Fruit fly (Drosophila melanogaster) whole organism, embryonic: Measurements from ENCODE around the gene CG33090.

Experiments
- Aef1 ChIP-seq: fragments of 200-800 bp; sonication (Bioruptor generic); IDR thresholded peaks from 3 replicates; pipeline ENCODE4 v1.3.6; 2022; ENCODE audit warnings: missing biosample characterization, missing genetic modification characterization
- Asciz ChIP-seq: fragments of 200-800 bp; sonication (Bioruptor generic); optimal IDR thresholded peaks from 2 replicates; lab custom pipeline; 2017; ENCODE audit warnings: missing biosample characterization, mild to moderate bottlenecking, missing genetic modification characterization, missing genetic modification reagents
- CG11093 ChIP-seq: fragments of 200-800 bp; sonication (Bioruptor generic); IDR thresholded peaks from 3 replicates; pipeline ENCODE4 v1.3.6; 2022; ENCODE audit warnings: missing biosample characterization, missing genetic modification characterization
- CG11247 ChIP-seq: fragments of 200-800 bp; sonication (Bioruptor generic); IDR thresholded peaks from 2 replicates; pipeline ENCODE4 v1.3.6; 2022; ENCODE audit warnings: missing biosample characterization, missing genetic modification characterization
- CG11695 ChIP-seq: fragments of 200-800 bp; sonication (Bioruptor generic); IDR thresholded peaks from 3 replicates; pipeline ENCODE4 v1.3.6; 2022; ENCODE audit warnings: missing biosample characterization, missing genetic modification characterization
- CG13775 ChIP-seq: fragments of 200-800 bp; sonication (Bioruptor generic); optimal IDR thresholded peaks from 3 replicates; lab custom pipeline; 2017; ENCODE audit warnings: missing biosample characterization, mild to moderate bottlenecking, missing genetic modification characterization
- CG14667 ChIP-seq: fragments of 200-800 bp; sonication (Bioruptor generic); IDR thresholded peaks from 2 replicates; pipeline ENCODE4 v1.3.6; 2022; ENCODE audit warnings: missing biosample characterization, missing genetic modification characterization
- CG14965 ChIP-seq: fragments of 200-800 bp; sonication (Bioruptor generic); optimal IDR thresholded peaks from 2 replicates; lab custom pipeline; 2016; ENCODE audit warnings: missing biosample characterization, missing genetic modification characterization, borderline replicate concordance
- CG15011 ChIP-seq: fragments of 200-800 bp; sonication (Bioruptor generic); optimal IDR thresholded peaks from 3 replicates; lab custom pipeline; 2018; ENCODE audit warnings: missing biosample characterization, mild to moderate bottlenecking, missing genetic modification characterization
- CG18764 ChIP-seq: fragments of 200-800 bp; sonication (Bioruptor generic); optimal IDR thresholded peaks from 3 replicates; lab custom pipeline; 2016; ENCODE audit warnings: missing biosample characterization, missing genetic modification characterization
- CG30403 ChIP-seq: fragments of 200-800 bp; sonication (Bioruptor generic); optimal IDR thresholded peaks from 3 replicates; lab custom pipeline; 2016; ENCODE audit warnings: missing biosample characterization, missing genetic modification characterization
- CG3407 ChIP-seq: fragments of 200-800 bp; sonication (Bioruptor generic); optimal IDR thresholded peaks from 2 replicates; lab custom pipeline; 2018; ENCODE audit warnings: missing biosample characterization, mild to moderate bottlenecking, missing genetic modification characterization
- CG34422 ChIP-seq: fragments of 200-800 bp; sonication (Bioruptor generic); IDR thresholded peaks from 3 replicates; pipeline ENCODE4 v1.3.6; 2022; ENCODE audit warnings: missing biosample characterization, missing genetic modification characterization
- CG3726 ChIP-seq: fragments of 200-800 bp; sonication (Bioruptor generic); IDR thresholded peaks from 3 replicates; pipeline ENCODE4, ENCODE4 v1.3.6; 2022; ENCODE audit warnings: missing biosample characterization, missing genetic modification characterization
- CG4617 ChIP-seq: fragments of 200-800 bp; sonication (Bioruptor generic); optimal IDR thresholded peaks from 3 replicates; lab custom pipeline; 2016; ENCODE audit warnings: missing biosample characterization, missing genetic modification characterization, borderline replicate concordance
- CG4854 ChIP-seq: fragments of 200-800 bp; sonication (Bioruptor generic); optimal IDR thresholded peaks from 2 replicates; lab custom pipeline; 2016; ENCODE audit warnings: missing biosample characterization, missing genetic modification characterization, inconsistent platforms
- Chrac-16 ChIP-seq: fragments of 200-800 bp; sonication (Bioruptor generic); optimal IDR thresholded peaks from 3 replicates; lab custom pipeline; 2016; ENCODE audit warnings: missing biosample characterization, missing genetic modification characterization
- Deaf1 ChIP-seq: fragments of 200-800 bp; optimal IDR thresholded peaks from 3 replicates; lab custom pipeline; 2019; ENCODE audit warnings: missing biosample characterization, mild to moderate bottlenecking, missing genetic modification characterization, moderate library complexity
- Dip3 ChIP-seq: fragments of 200-800 bp; sonication (Bioruptor generic); optimal IDR thresholded peaks from 3 replicates; lab custom pipeline; 2016; ENCODE audit warnings: missing biosample characterization, missing genetic modification characterization
- Doc3 ChIP-seq: fragments of 200-800 bp; sonication (Bioruptor generic); IDR thresholded peaks from 3 replicates; pipeline ENCODE4 v1.3.6; 2022; ENCODE audit warnings: missing biosample characterization, missing genetic modification characterization; ENCODE audit not compliant: partially characterized antibody
- ERR ChIP-seq: fragments of 200-800 bp; sonication (Bioruptor generic); optimal IDR thresholded peaks from 2 replicates; lab custom pipeline; 2016; ENCODE audit warnings: missing biosample characterization, missing genetic modification characterization
- H2.0 ChIP-seq: fragments of 200-800 bp; sonication (Bioruptor generic); IDR thresholded peaks from 2 replicates; pipeline ENCODE4 v1.3.6; 2022; ENCODE audit warnings: missing biosample characterization, missing genetic modification characterization
- HmgD ChIP-seq: fragments of 200-800 bp; sonication (Bioruptor generic); optimal IDR thresholded peaks from 3 replicates; lab custom pipeline; 2016; ENCODE audit warnings: missing biosample characterization, missing genetic modification characterization
- Hr78 ChIP-seq, 2 experiments: fragments of 200-800 bp in 1 of 2; fragments of >200 bp in 1 of 2; sonication (Bioruptor generic) in 1 of 2; optimal IDR thresholded peaks; 2 replicates each; lab custom pipeline; 2017 to 2019; ENCODE audit warnings: missing biosample characterization in 2 of 2, missing genetic modification characterization in 2 of 2, mild to moderate bottlenecking in 1 of 2, moderate library complexity in 1 of 2
- Lim3 ChIP-seq: fragments of 200-800 bp; sonication (Bioruptor generic); IDR thresholded peaks from 2 replicates; pipeline ENCODE4 v1.3.6; 2022; ENCODE audit warnings: missing biosample characterization, missing genetic modification characterization
- MTF-1 ChIP-seq: fragments of 200-800 bp; sonication (Bioruptor generic); optimal IDR thresholded peaks from 2 replicates; lab custom pipeline; 2018; ENCODE audit warnings: missing biosample characterization, mild to moderate bottlenecking, missing genetic modification characterization, borderline replicate concordance
- Med ChIP-seq: fragments of 200-800 bp; sonication (Bioruptor generic); peaks from one replicate; lab custom pipeline; 2016; ENCODE audit warnings: missing biosample characterization, missing genetic modification characterization, mild to moderate bottlenecking, inconsistent platforms, moderate library complexity
- NC2α ChIP-seq: fragments of 200-800 bp; sonication (Bioruptor generic); optimal IDR thresholded peaks from 2 replicates; lab custom pipeline; 2016; ENCODE audit warnings: missing biosample characterization, missing genetic modification characterization
- NfI ChIP-seq: fragments of 200-800 bp; sonication (Bioruptor generic); optimal IDR thresholded peaks from 3 replicates; lab custom pipeline; 2018; ENCODE audit warnings: missing biosample characterization, mild to moderate bottlenecking, missing genetic modification characterization, moderate library complexity
- Opbp ChIP-seq: fragments of 200-800 bp; sonication (Bioruptor generic); IDR thresholded peaks from 3 replicates; pipeline ENCODE4 v1.3.6; 2022; ENCODE audit warnings: missing biosample characterization, missing genetic modification characterization; ENCODE audit not compliant: partially characterized antibody
- Ptx1 ChIP-seq: fragments of 200-800 bp; sonication (Bioruptor generic); IDR thresholded peaks from 2 replicates; pipeline ENCODE4 v1.3.6; 2022; ENCODE audit warnings: missing biosample characterization, missing genetic modification characterization
- Six4 ChIP-seq: fragments of 200-800 bp; sonication (Bioruptor generic); optimal IDR thresholded peaks from 2 replicates; lab custom pipeline; 2016; ENCODE audit warnings: missing biosample characterization, missing genetic modification characterization
- Xrp1 ChIP-seq: fragments of 200-800 bp; sonication (Bioruptor generic); IDR thresholded peaks from 2 replicates; pipeline ENCODE4 v1.3.6; 2022; ENCODE audit warnings: missing biosample characterization, missing genetic modification characterization
- YL-1 ChIP-seq: fragments of 200-800 bp; sonication (Bioruptor generic); optimal IDR thresholded peaks from 3 replicates; lab custom pipeline; 2017; ENCODE audit warnings: missing biosample characterization, mild to moderate bottlenecking, missing genetic modification characterization
- al ChIP-seq: fragments of 200-800 bp; sonication (Bioruptor generic); IDR thresholded peaks from 2 replicates; pipeline ENCODE4 v1.3.6; 2022; ENCODE audit warnings: missing biosample characterization, missing genetic modification characterization
- bbx ChIP-seq: fragments of 200-800 bp; sonication (Bioruptor generic); IDR thresholded peaks from 2 replicates; pipeline ENCODE4 v1.3.6; 2022; ENCODE audit warnings: missing biosample characterization, missing genetic modification characterization; ENCODE audit not compliant: partially characterized antibody
- dimm ChIP-seq: fragments of 200-800 bp; sonication (Bioruptor generic); IDR thresholded peaks from 2 replicates; pipeline ENCODE4 v1.3.6; 2022; ENCODE audit warnings: missing biosample characterization, missing genetic modification characterization
- esg ChIP-seq: fragments of 200-800 bp; sonication (Bioruptor generic); conservative IDR thresholded peaks from 2 replicates; pipeline ENCODE4 v1.3.6; 2022; ENCODE audit warnings: missing biosample characterization, missing genetic modification characterization
- gro ChIP-seq: fragments of 200-800 bp; sonication (Bioruptor generic); optimal IDR thresholded peaks from 2 replicates; lab custom pipeline; 2016; ENCODE audit warnings: missing biosample characterization, missing genetic modification characterization
- hbn ChIP-seq: fragments of 200-800 bp; sonication (Bioruptor generic); IDR thresholded peaks from 2 replicates; pipeline ENCODE4 v1.3.6; 2022; ENCODE audit warnings: missing biosample characterization, missing genetic modification characterization; ENCODE audit not compliant: partially characterized antibody
- hth ChIP-seq: fragments of >200 bp; optimal IDR thresholded peaks from 2 replicates; lab custom pipeline; 2017; ENCODE audit warnings: inconsistent platforms
- peb ChIP-seq: fragments of 200-800 bp; sonication (Bioruptor generic); IDR thresholded peaks from 2 replicates; pipeline ENCODE4 v1.3.6; 2022; ENCODE audit warnings: missing biosample characterization, missing genetic modification characterization
- pum ChIP-seq: fragments of 200-800 bp; sonication (Bioruptor generic); optimal IDR thresholded peaks from 2 replicates; lab custom pipeline; 2016; ENCODE audit warnings: missing biosample characterization, missing genetic modification characterization
- schlank ChIP-seq: fragments of 200-800 bp; sonication (Bioruptor generic); optimal IDR thresholded peaks from 2 replicates; lab custom pipeline; 2018; ENCODE audit warnings: missing biosample characterization, mild to moderate bottlenecking, missing genetic modification characterization
- sens ChIP-seq: fragments of 200-800 bp; sonication (Bioruptor generic); peaks from one replicate; lab custom pipeline; 2016; ENCODE audit warnings: missing biosample characterization, missing genetic modification characterization
- sim ChIP-seq: fragments of 200-800 bp; sonication (Bioruptor generic); IDR thresholded peaks from 2 replicates; pipeline ENCODE4 v1.3.6; 2022; ENCODE audit warnings: missing biosample characterization, missing genetic modification characterization
- sob ChIP-seq: fragments of 200-800 bp; sonication (Bioruptor generic); IDR thresholded peaks from 2 replicates; pipeline ENCODE4 v1.3.6; 2022; ENCODE audit warnings: missing biosample characterization, missing genetic modification characterization
- tin ChIP-seq: fragments of 200-800 bp; sonication (Bioruptor generic); optimal IDR thresholded peaks from 3 replicates; lab custom pipeline; 2016; ENCODE audit warnings: missing biosample characterization, missing genetic modification characterization
- wek ChIP-seq: fragments of 200-800 bp; sonication (Bioruptor generic); optimal IDR thresholded peaks from 3 replicates; lab custom pipeline; 2018; ENCODE audit warnings: missing biosample characterization, mild to moderate bottlenecking, missing genetic modification characterization, moderate library complexity

Gene CG33090

dm6 chr2L:14355033-14355851 is 21.3 kb downstream of the CG33090 start, which contains the start of gene Rab14 (continued):
- peak; percentile 20 for TF ChIP-seq ERR (GFP tag; lab: Kevin White, UChicago)
- TF ChIP-seq sens (GFP tag; lab: Kevin White, UChicago) = peak; percentile 89
- TF ChIP-seq CG14965 = no peak
- peak; percentile 80 for TF ChIP-seq schlank (tag; lab: Kevin White, UChicago)
- TF ChIP-seq CG4854 = peak; percentile 76
- no peak for TF ChIP-seq CG15011 (GFP tag; lab: Kevin White, UChicago)
- TF ChIP-seq CG14667 (GFP tag; lab: Robert Waterston, UW) = peak; percentile 63
- peak; percentile 58; the same call in 1 of the 2 replicates for TF ChIP-seq sim (GFP tag; lab: Robert Waterston, UW)
- peak; percentile 53 for TF ChIP-seq Six4 (GFP tag; lab: Kevin White, UChicago)
- peak; percentile 83 for TF ChIP-seq Xrp1 (GFP tag; lab: Robert Waterston, UW)
- peak; percentile 73; the same call in 2 of the 3 replicates for TF ChIP-seq CG11093 (GFP tag; lab: Robert Waterston, UW)
- TF ChIP-seq MTF-1 (GFP tag; lab: Kevin White, UChicago) = peak; percentile 67
- TF ChIP-seq CG3726 = peak; percentile 14; the same call in 1 of the 3 replicates
- TF ChIP-seq CG11247 (GFP tag; lab: Robert Waterston, UW) = peak; percentile 74
- TF ChIP-seq NfI = peak; percentile 86
- TF ChIP-seq esg (GFP tag; lab: Robert Waterston, UW) = peak; percentile 74
- TF ChIP-seq gro (GFP tag; lab: Kevin White, UChicago) = peak; percentile 63
- TF ChIP-seq Ptx1 = peak; percentile 70
- no peak for TF ChIP-seq hth (lab: Kevin White, UChicago)
- no peak for TF ChIP-seq Hr78 (GFP tag; optimal IDR thresholded peaks at IDR 0.05; lab: Kevin White, UChicago)
- TF ChIP-seq HmgD (GFP tag; lab: Kevin White, UChicago) = peak; percentile 74
- TF ChIP-seq H2.0 (GFP tag; lab: Robert Waterston, UW) = peak; percentile 70
- TF ChIP-seq CG34422 (GFP tag; lab: Robert Waterston, UW) = peak; percentile 90
- TF ChIP-seq CG30403 (GFP tag; lab: Kevin White, UChicago) = peak; percentile 82
- peak; percentile 76 for TF ChIP-seq Asciz
- peak; percentile 70; the same call in 1 of the 3 replicates for TF ChIP-seq Doc3
- peak; percentile 77 for TF ChIP-seq hbn
- peak; percentile 54 for TF ChIP-seq CG18764 (GFP tag; lab: Kevin White, UChicago)
- peak; percentile 72 for TF ChIP-seq Dip3
- peak; percentile 96 for TF ChIP-seq CG4617 (GFP tag; lab: Kevin White, UChicago)
- TF ChIP-seq Lim3 = no peak
- peak; percentile 69 for TF ChIP-seq al (GFP tag; lab: Robert Waterston, UW)
- TF ChIP-seq sob (GFP tag; lab: Robert Waterston, UW) = peak; percentile 78
- TF ChIP-seq wek (GFP tag; lab: Kevin White, UChicago) = peak; percentile 18
- peak; percentile 97 for TF ChIP-seq YL-1 (GFP tag; lab: Kevin White, UChicago)
- TF ChIP-seq Med (GFP tag; lab: Kevin White, UChicago) = peak; percentile 95
- peak; percentile 45 for TF ChIP-seq Deaf1
- peak; percentile 75 for TF ChIP-seq CG3407
- TF ChIP-seq dimm = peak; percentile 15; the same call in 1 of the 2 replicates
- peak; percentile 48 for TF ChIP-seq peb
- peak; percentile 80 for TF ChIP-seq Chrac-16 (GFP tag; lab: Kevin White, UChicago)
- TF ChIP-seq CG13775 (GFP tag; lab: Kevin White, UChicago) = peak; percentile 79
- TF ChIP-seq bbx (GFP tag; lab: Robert Waterston, UW) = peak; percentile 91
- TF ChIP-seq Aef1 (GFP tag; lab: Robert Waterston, UW) = peak; percentile 81
- peak; percentile 91 for TF ChIP-seq Opbp
- peak; percentile 80 for TF ChIP-seq tin (GFP tag; lab: Kevin White, UChicago)
- TF ChIP-seq NC2α (GFP tag; lab: Kevin White, UChicago) = peak; percentile 34
- peak; percentile 84 for TF ChIP-seq CG11695 (GFP tag; lab: Robert Waterston, UW)
- TF ChIP-seq pum (GFP tag; lab: Kevin White, UChicago) = peak; percentile 64
